Worm (Caenorhabditis elegans): ENCODE data around the gene pelo-1.

DNA sequence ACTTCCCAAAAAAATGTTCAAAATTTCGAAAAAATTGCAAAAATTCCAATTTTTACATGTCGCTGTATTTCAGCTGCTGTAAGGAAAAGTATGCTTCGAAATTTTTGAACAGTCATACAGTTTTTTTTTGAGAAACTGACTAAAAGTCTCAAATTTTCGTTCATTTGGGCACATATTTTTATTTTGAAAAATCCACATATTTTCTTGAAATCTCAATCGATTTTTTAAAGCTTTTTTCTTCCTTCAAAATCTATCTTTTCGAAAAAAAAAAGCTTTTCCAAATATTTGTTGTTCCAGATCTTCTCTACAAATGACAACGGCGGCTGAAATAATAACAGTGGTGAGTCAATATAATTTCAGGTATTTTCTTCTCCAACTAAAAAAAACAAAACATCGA is 7.0 kb downstream of the pelo-1 start, which contains the start of gene asd-1:
- no peak for TF ChIP-seq him-1 (tag; optimal IDR thresholded peaks at IDR 0.05)
- TF ChIP-seq dao-5 (tag; optimal IDR thresholded peaks at IDR 0.05) = no peak
- TF ChIP-seq W03F9.2 (tag; optimal IDR thresholded peaks at IDR 0.05) = no peak

Data from whole organism, L4/young adult.